Worm (Caenorhabditis elegans) whole organism, L2 larva: ENCODE data around the gene nurf-1.

Experiments
- C34F6.9 ChIP-seq: fragments of 150-350 bp; optimal IDR thresholded peaks from 2 replicates; lab custom pipeline; 2014; ENCODE audit warnings: missing biosample characterization, missing genetic modification characterization
- F13H6.1 ChIP-seq: sonication (generic microtip); optimal IDR thresholded peaks from 2 replicates; lab custom pipeline; 2016; ENCODE audit warnings: missing genetic modification characterization, missing compliant biosample characterization
- Y55F3AM.14 ChIP-seq: fragments of 200-800 bp; sonication (Bioruptor generic); optimal IDR thresholded peaks from 2 replicates; lab custom pipeline; 2018; ENCODE audit warnings: mild to moderate bottlenecking, missing genetic modification characterization, missing compliant biosample characterization
- alr-1 ChIP-seq: fragments of 150-350 bp; optimal IDR thresholded peaks from 2 replicates; lab custom pipeline; 2014; ENCODE audit warnings: missing biosample characterization, missing genetic modification characterization
- aly-2 ChIP-seq: fragments of 150-350 bp; optimal IDR thresholded peaks from 2 replicates; lab custom pipeline; 2014; ENCODE audit warnings: missing biosample characterization, missing genetic modification characterization
- ama-1 ChIP-seq: fragments of 150-350 bp; optimal IDR thresholded peaks from 2 replicates; lab custom pipeline; 2018; ENCODE audit warnings: inconsistent platforms
- ceh-16 ChIP-seq: fragments of 150-350 bp; optimal IDR thresholded peaks from 2 replicates; lab custom pipeline; 2014; ENCODE audit warnings: missing biosample characterization, missing genetic modification characterization
- egl-27 ChIP-seq: sonication (generic microtip); optimal IDR thresholded peaks from 3 replicates; lab custom pipeline; 2017; ENCODE audit warnings: missing biosample characterization, missing genetic modification reagents, missing genetic modification characterization
- elt-3 ChIP-seq: sonication (generic microtip); optimal IDR thresholded peaks from 2 replicates; lab custom pipeline; 2017; ENCODE audit warnings: missing biosample characterization, missing genetic modification characterization
- lin-11 ChIP-seq: fragments of 150-350 bp; sonication (generic microtip); optimal IDR thresholded peaks from 2 replicates; lab custom pipeline; 2014; ENCODE audit warnings: missing biosample characterization, missing genetic modification characterization, inconsistent platforms, mixed read lengths
- lin-39 ChIP-seq: fragments of 150-350 bp; optimal IDR thresholded peaks from 2 replicates; lab custom pipeline; 2014; ENCODE audit warnings: missing biosample characterization, missing genetic modification reagents, missing genetic modification characterization
- mab-5 ChIP-seq: fragments of 150-350 bp; optimal IDR thresholded peaks from 2 replicates; lab custom pipeline; 2014; ENCODE audit warnings: missing biosample characterization, missing genetic modification characterization
- mdl-1 ChIP-seq, 2 experiments: fragments of 150-350 bp in 1 of 2; sonication (generic microtip) in 1 of 2; optimal IDR thresholded peaks; 2 replicates each; lab custom pipeline; 2017; ENCODE audit warnings: missing biosample characterization in 2 of 2, missing genetic modification characterization in 2 of 2
- nhr-10 ChIP-seq: sonication (generic microtip); optimal IDR thresholded peaks from 2 replicates; lab custom pipeline; 2017; ENCODE audit warnings: missing biosample characterization, missing genetic modification characterization
- nhr-11 ChIP-seq: fragments of 150-350 bp; optimal IDR thresholded peaks from 2 replicates; lab custom pipeline; 2014; ENCODE audit warnings: missing biosample characterization, missing genetic modification characterization
- nhr-12 ChIP-seq: fragments of 150-350 bp; optimal IDR thresholded peaks from 2 replicates; lab custom pipeline; 2014; ENCODE audit warnings: missing biosample characterization, missing genetic modification characterization
- nhr-21 ChIP-seq: fragments of 150-350 bp; optimal IDR thresholded peaks from 2 replicates; lab custom pipeline; 2014; ENCODE audit warnings: missing biosample characterization, missing genetic modification characterization
- nhr-23 ChIP-seq: fragments of 150-350 bp; optimal IDR thresholded peaks from 2 replicates; lab custom pipeline; 2014; ENCODE audit warnings: missing biosample characterization, missing genetic modification reagents, missing genetic modification characterization
- nhr-237 ChIP-seq: fragments of 150-350 bp; optimal IDR thresholded peaks from 2 replicates; lab custom pipeline; 2014; ENCODE audit warnings: missing biosample characterization, missing genetic modification characterization
- nhr-25 ChIP-seq: fragments of 150-350 bp; sonication (generic microtip); optimal IDR thresholded peaks from 3 replicates; lab custom pipeline; 2014; ENCODE audit warnings: missing biosample characterization, missing genetic modification characterization
- nhr-77 ChIP-seq: fragments of 150-350 bp; optimal IDR thresholded peaks from 2 replicates; lab custom pipeline; 2014; ENCODE audit warnings: missing biosample characterization, missing genetic modification characterization
- peb-1 ChIP-seq: fragments of 150-350 bp; optimal IDR thresholded peaks from 2 replicates; lab custom pipeline; 2014; ENCODE audit warnings: missing biosample characterization, missing genetic modification characterization
- sem-4 ChIP-seq: fragments of 150-350 bp; optimal IDR thresholded peaks from 2 replicates; lab custom pipeline; 2014; ENCODE audit warnings: missing biosample characterization, missing genetic modification reagents, missing genetic modification characterization
- skn-1 ChIP-seq: sonication (generic microtip); optimal IDR thresholded peaks from 2 replicates; lab custom pipeline; 2017; ENCODE audit warnings: missing biosample characterization, missing genetic modification characterization
- unc-39 ChIP-seq: fragments of 150-350 bp; optimal IDR thresholded peaks from 2 replicates; lab custom pipeline; 2014; ENCODE audit warnings: missing biosample characterization, missing genetic modification characterization
- unc-55 ChIP-seq: fragments of 150-350 bp; sonication (generic microtip); optimal IDR thresholded peaks from 3 replicates; lab custom pipeline; 2014; ENCODE audit warnings: missing biosample characterization, missing genetic modification reagents, missing genetic modification characterization
- unc-62 ChIP-seq: fragments of 150-350 bp; optimal IDR thresholded peaks from 2 replicates; lab custom pipeline; 2014; ENCODE audit warnings: missing biosample characterization, missing genetic modification reagents, missing genetic modification characterization
- ztf-11 ChIP-seq: sonication (generic microtip); optimal IDR thresholded peaks from 2 replicates; lab custom pipeline; 2017; ENCODE audit warnings: missing biosample characterization, missing genetic modification characterization
- ztf-4 ChIP-seq: fragments of 150-350 bp; optimal IDR thresholded peaks from 2 replicates; lab custom pipeline; 2014; ENCODE audit warnings: missing biosample characterization, missing genetic modification characterization

The nurf-1 gene

DNA sequence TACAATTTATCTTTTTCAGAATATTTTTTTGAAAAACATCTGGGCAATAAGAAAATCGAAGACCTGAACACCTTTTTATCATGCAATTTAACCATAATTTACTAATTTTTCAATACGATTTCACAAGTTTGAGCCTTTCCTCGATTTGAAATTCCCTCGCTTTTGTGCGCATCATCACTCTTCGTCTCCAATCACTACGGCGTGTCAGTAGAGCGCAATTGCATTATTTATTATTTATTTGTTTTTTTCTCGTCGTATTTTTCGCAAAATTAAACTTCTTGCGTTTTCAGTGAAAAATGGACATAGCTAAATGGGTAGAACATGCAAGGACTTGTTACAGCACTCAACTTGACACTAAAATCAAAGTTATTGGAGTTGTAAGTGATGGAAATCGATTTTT lies 50.6 kb downstream of the nurf-1 start, which contains the start of gene smg-8 (continued):
- peak; percentile 50 for TF ChIP-seq sem-4 (tag; lab: Kevin White, UChicago)
- no peak for TF ChIP-seq peb-1 (tag; lab: Kevin White, UChicago)
- TF ChIP-seq unc-39 (tag; lab: Kevin White, UChicago) = no peak

DNA sequence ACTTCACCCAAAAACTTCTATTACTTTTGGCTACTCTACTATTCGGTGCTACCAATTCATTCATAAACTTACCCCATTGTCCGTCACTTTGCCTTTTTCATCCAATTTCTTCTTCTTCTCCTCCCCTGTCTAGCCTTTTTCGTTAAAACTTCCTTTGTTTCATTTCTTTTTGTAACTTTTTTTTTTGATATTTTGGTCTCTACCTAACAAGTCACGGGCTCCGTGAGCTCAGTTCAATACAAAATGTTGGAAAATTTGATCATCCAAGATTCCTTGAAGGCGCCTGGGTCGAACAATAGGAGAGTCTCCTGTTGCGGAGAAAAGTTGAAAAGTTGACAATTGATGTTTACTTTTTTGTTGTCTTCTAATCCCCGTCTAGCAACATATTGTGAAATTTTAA lies 61.4 kb downstream of the nurf-1 start:
- no peak for TF ChIP-seq skn-1 (tag; lab: Kevin White, UChicago)
- no peak for TF ChIP-seq nhr-77 (tag; lab: Kevin White, UChicago)
- TF ChIP-seq mab-5 (tag; lab: Kevin White, UChicago) = no peak
- TF ChIP-seq unc-62 (GFP tag; lab: Kevin White, UChicago) = no peak
- no peak for TF ChIP-seq nhr-25
- no peak for TF ChIP-seq nhr-23 (tag; lab: Kevin White, UChicago)
- no peak for TF ChIP-seq ztf-4 (tag; lab: Kevin White, UChicago)
- TF ChIP-seq nhr-11 (tag; lab: Kevin White, UChicago) = no peak
- no peak for TF ChIP-seq egl-27
- no peak for TF ChIP-seq C34F6.9 (tag; lab: Kevin White, UChicago)

DNA sequence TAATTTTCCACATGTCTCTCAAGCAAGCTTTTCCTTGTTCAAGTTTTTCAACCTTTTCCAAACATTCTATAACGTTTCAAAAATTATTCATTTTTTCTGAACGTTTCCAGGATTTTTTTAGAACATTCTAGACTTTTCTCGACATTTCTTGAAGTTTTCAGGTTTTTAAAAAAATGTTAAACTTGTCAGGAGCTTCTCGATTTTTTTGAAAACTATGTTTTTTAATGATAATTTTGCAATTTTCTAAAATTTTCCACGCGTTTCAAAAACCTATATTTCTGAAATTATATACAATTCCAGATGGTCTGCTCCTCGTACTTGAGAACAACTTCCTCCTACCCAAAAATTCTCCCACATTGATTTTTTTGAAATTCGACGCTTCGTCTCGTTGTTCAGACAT lies 64.8 kb downstream of the nurf-1 start, which contains the start of gene dmsr-6:
Gene dmsr-6 (plus strand): TSS at position 301 of the 400 bp plus-strand sequence.
- TF ChIP-seq nhr-77 (tag; lab: Kevin White, UChicago) (no peak), aly-2 (no peak), ztf-11 (tag; lab: Kevin White, UChicago) (no peak), mdl-1 (tag; optimal IDR thresholded peaks at IDR 0.05; lab: Kevin White, UChicago) (no peak), nhr-12 (tag; lab: Kevin White, UChicago) (no peak), nhr-10 (no peak), alr-1 (tag; lab: Kevin White, UChicago) (no peak), unc-55 (GFP tag; lab: Kevin White, UChicago) (no peak), nhr-21 (no peak), elt-3 (tag; lab: Kevin White, UChicago) (no peak), ama-1 (no peak), ceh-16 (no peak), lin-39 (tag; lab: Kevin White, UChicago) (no peak), nhr-237 (tag; lab: Kevin White, UChicago) (no peak), lin-11 (tag; lab: Kevin White, UChicago) (no peak), ztf-4 (tag; lab: Kevin White, UChicago) (no peak), peb-1 (tag; lab: Kevin White, UChicago) (no peak), F13H6.1 (tag; lab: Kevin White, UChicago) (no peak), unc-62 (GFP tag; lab: Kevin White, UChicago) (no peak), Y55F3AM.14 (no peak)
